Fruit fly (Drosophila melanogaster) whole organism, embryonic: ENCODE data around the gene CG3184.

Experiments used
- Abd-B ChIP-seq: fragments of 200-800 bp; sonication (Bioruptor generic); optimal IDR thresholded peaks from 2 replicates; lab custom pipeline; 2018; ENCODE audit warnings: missing biosample characterization, mild to moderate bottlenecking, missing genetic modification characterization, moderate library complexity
- Aef1 ChIP-seq: fragments of 200-800 bp; sonication (Bioruptor generic); IDR thresholded peaks from 3 replicates; pipeline ENCODE4 v1.3.6; 2022; ENCODE audit warnings: missing biosample characterization, missing genetic modification characterization
- Atf6 ChIP-seq: fragments of 200-800 bp; sonication (Bioruptor generic); IDR thresholded peaks from 2 replicates; pipeline ENCODE4 v1.3.6; 2022; ENCODE audit warnings: missing biosample characterization, missing genetic modification characterization
- B-H2 ChIP-seq: fragments of 200-800 bp; sonication (Bioruptor generic); optimal IDR thresholded peaks from 2 replicates; lab custom pipeline; 2018; ENCODE audit warnings: missing biosample characterization, mild to moderate bottlenecking, missing genetic modification characterization
- Bdp1 ChIP-seq: fragments of 200-800 bp; sonication (Bioruptor generic); optimal IDR thresholded peaks from 3 replicates; lab custom pipeline; 2016; ENCODE audit warnings: missing biosample characterization, missing genetic modification characterization
- CG10565 ChIP-seq: fragments of 200-800 bp; sonication (Bioruptor generic); optimal IDR thresholded peaks from 3 replicates; lab custom pipeline; 2016; ENCODE audit warnings: missing biosample characterization, mild to moderate bottlenecking, missing genetic modification characterization
- CG10979 ChIP-seq: fragments of 200-800 bp; sonication (Bioruptor generic); optimal IDR thresholded peaks from 2 replicates; lab custom pipeline; 2018; ENCODE audit warnings: missing biosample characterization, mild to moderate bottlenecking, missing genetic modification characterization, moderate library complexity
- CG11085 ChIP-seq: fragments of 200-800 bp; sonication (Bioruptor generic); IDR thresholded peaks from 2 replicates; pipeline ENCODE4 v1.3.6; 2022; ENCODE audit warnings: missing biosample characterization, missing genetic modification characterization
- CG12155 ChIP-seq: fragments of 200-800 bp; sonication (Bioruptor generic); optimal IDR thresholded peaks from 3 replicates; lab custom pipeline; 2016; ENCODE audit warnings: missing biosample characterization, missing genetic modification characterization
- CG12299 ChIP-seq: fragments of 200-800 bp; sonication (Bioruptor generic); optimal IDR thresholded peaks from 2 replicates; lab custom pipeline; 2018; ENCODE audit warnings: missing biosample characterization, mild to moderate bottlenecking, missing genetic modification characterization
- CG13894 ChIP-seq: fragments of 200-800 bp; sonication (Bioruptor generic); optimal IDR thresholded peaks from 3 replicates; lab custom pipeline; 2018; ENCODE audit warnings: missing biosample characterization, mild to moderate bottlenecking, missing genetic modification characterization, moderate library complexity
- CG16813 ChIP-seq: fragments of 200-800 bp; sonication (Bioruptor generic); IDR thresholded peaks from 3 replicates; pipeline ENCODE4 v1.3.6; 2022; ENCODE audit warnings: missing biosample characterization, missing genetic modification characterization; ENCODE audit not compliant: partially characterized antibody
- CG1792 ChIP-seq: fragments of 200-800 bp; sonication (Bioruptor generic); optimal IDR thresholded peaks from 2 replicates; lab custom pipeline; 2016; ENCODE audit warnings: missing biosample characterization, missing genetic modification characterization
- CG18476 ChIP-seq: fragments of 200-800 bp; sonication (Bioruptor generic); optimal IDR thresholded peaks from 2 replicates; lab custom pipeline; 2016; ENCODE audit warnings: missing biosample characterization, mild to moderate bottlenecking, missing genetic modification characterization
- CG2202 ChIP-seq: fragments of 200-800 bp; sonication (Bioruptor generic); optimal IDR thresholded peaks from 2 replicates; lab custom pipeline; 2018; ENCODE audit warnings: missing biosample characterization, mild to moderate bottlenecking, missing genetic modification characterization
- CG3163 ChIP-seq: fragments of 200-800 bp; sonication (Bioruptor generic); optimal IDR thresholded peaks from 3 replicates; lab custom pipeline; 2016; ENCODE audit warnings: missing biosample characterization, missing genetic modification characterization
- CG34422 ChIP-seq: fragments of 200-800 bp; sonication (Bioruptor generic); IDR thresholded peaks from 3 replicates; pipeline ENCODE4 v1.3.6; 2022; ENCODE audit warnings: missing biosample characterization, missing genetic modification characterization
- CG42726 ChIP-seq: fragments of 200-800 bp; sonication (Bioruptor generic); IDR thresholded peaks from 2 replicates; pipeline ENCODE4 v1.3.6; 2022; ENCODE audit warnings: missing biosample characterization, missing genetic modification characterization; ENCODE audit not compliant: partially characterized antibody
- CG4424 ChIP-seq: fragments of 200-800 bp; sonication (Bioruptor generic); optimal IDR thresholded peaks from 3 replicates; lab custom pipeline; 2016; ENCODE audit warnings: missing biosample characterization, missing genetic modification characterization
- CG4730 ChIP-seq: fragments of 200-800 bp; sonication (Bioruptor generic); IDR thresholded peaks from 2 replicates; pipeline ENCODE4 v1.3.6; 2022; ENCODE audit warnings: missing biosample characterization, missing genetic modification characterization
- Deaf1 ChIP-seq: fragments of 200-800 bp; optimal IDR thresholded peaks from 3 replicates; lab custom pipeline; 2019; ENCODE audit warnings: missing biosample characterization, mild to moderate bottlenecking, missing genetic modification characterization, moderate library complexity
- Elba2 ChIP-seq: fragments of 200-800 bp; sonication (Bioruptor generic); optimal IDR thresholded peaks from 3 replicates; lab custom pipeline; 2016; ENCODE audit warnings: missing biosample characterization, missing genetic modification characterization
- Gsc ChIP-seq: fragments of 200-800 bp; sonication (Bioruptor generic); IDR thresholded peaks from 2 replicates; pipeline ENCODE4 v1.3.6; 2022; ENCODE audit warnings: missing biosample characterization, missing genetic modification characterization
- Lim3 ChIP-seq: fragments of 200-800 bp; sonication (Bioruptor generic); IDR thresholded peaks from 2 replicates; pipeline ENCODE4 v1.3.6; 2022; ENCODE audit warnings: missing biosample characterization, missing genetic modification characterization
- Med ChIP-seq: fragments of 200-800 bp; sonication (Bioruptor generic); peaks from one replicate; lab custom pipeline; 2016; ENCODE audit warnings: missing biosample characterization, missing genetic modification characterization, mild to moderate bottlenecking, inconsistent platforms, moderate library complexity
- Optix ChIP-seq: fragments of 200-800 bp; sonication (Bioruptor generic); IDR thresholded peaks from 3 replicates; pipeline ENCODE4 v1.3.6; 2022; ENCODE audit warnings: missing biosample characterization, missing genetic modification characterization
- PHDP ChIP-seq: fragments of 200-800 bp; sonication (Bioruptor generic); optimal IDR thresholded peaks from 3 replicates; lab custom pipeline; 2018; ENCODE audit warnings: missing biosample characterization, mild to moderate bottlenecking, missing genetic modification characterization, moderate library complexity
- bab2 ChIP-seq: fragments of 200-800 bp; sonication (Bioruptor generic); optimal IDR thresholded peaks from 2 replicates; lab custom pipeline; 2016; ENCODE audit warnings: missing biosample characterization, missing genetic modification characterization
- bowl ChIP-seq: fragments of 200-800 bp; sonication (Bioruptor generic); IDR thresholded peaks from 2 replicates; pipeline ENCODE4 v1.3.6; 2022; ENCODE audit warnings: missing biosample characterization, missing genetic modification characterization
- chn ChIP-seq: fragments of 200-800 bp; sonication (Bioruptor generic); optimal IDR thresholded peaks from 2 replicates; lab custom pipeline; 2016; ENCODE audit warnings: missing biosample characterization, missing genetic modification characterization
- dmrt11E ChIP-seq: fragments of 200-800 bp; sonication (Bioruptor generic); optimal IDR thresholded peaks from 3 replicates; lab custom pipeline; 2018; ENCODE audit warnings: missing biosample characterization, mild to moderate bottlenecking, missing genetic modification characterization, moderate library complexity
- dysf ChIP-seq: fragments of 200-800 bp; sonication (Bioruptor generic); IDR thresholded peaks from 3 replicates; pipeline ENCODE4 v1.3.6; 2022; ENCODE audit warnings: missing biosample characterization, missing genetic modification characterization
- ems ChIP-seq: fragments of 200-800 bp; sonication (Bioruptor generic); optimal IDR thresholded peaks from 3 replicates; lab custom pipeline; 2016; ENCODE audit warnings: missing biosample characterization, missing genetic modification characterization
- fd96Cb ChIP-seq: fragments of 200-800 bp; sonication (Bioruptor generic); optimal IDR thresholded peaks from 2 replicates; lab custom pipeline; 2018; ENCODE audit warnings: missing biosample characterization, mild to moderate bottlenecking, missing genetic modification characterization, moderate library complexity
- fru ChIP-seq: fragments of >200 bp; optimal IDR thresholded peaks from 2 replicates; lab custom pipeline; 2017
- grau ChIP-seq: fragments of 200-800 bp; optimal IDR thresholded peaks from 3 replicates; lab custom pipeline; 2019; ENCODE audit warnings: missing biosample characterization, mild to moderate bottlenecking, missing genetic modification characterization, moderate library complexity
- grn ChIP-seq: fragments of 200-800 bp; sonication (Bioruptor generic); optimal IDR thresholded peaks from 3 replicates; lab custom pipeline; 2017; ENCODE audit warnings: missing biosample characterization, missing genetic modification characterization
- hbn ChIP-seq: fragments of 200-800 bp; sonication (Bioruptor generic); IDR thresholded peaks from 2 replicates; pipeline ENCODE4 v1.3.6; 2022; ENCODE audit warnings: missing biosample characterization, missing genetic modification characterization; ENCODE audit not compliant: partially characterized antibody
- lmd ChIP-seq: fragments of 200-800 bp; sonication (Bioruptor generic); IDR thresholded peaks from 2 replicates; pipeline ENCODE4 v1.3.6; 2022; ENCODE audit warnings: missing biosample characterization, missing genetic modification characterization
- mam ChIP-seq: fragments of 200-800 bp; sonication (Bioruptor generic); optimal IDR thresholded peaks from 3 replicates; lab custom pipeline; 2016; ENCODE audit warnings: missing biosample characterization, missing genetic modification characterization
- pb ChIP-seq: fragments of 200-800 bp; sonication (Bioruptor generic); optimal IDR thresholded peaks from 3 replicates; lab custom pipeline; 2016; ENCODE audit warnings: missing biosample characterization, missing genetic modification characterization
- ranshi ChIP-seq: fragments of 200-800 bp; sonication (Bioruptor generic); IDR thresholded peaks from 2 replicates; pipeline ENCODE4 v1.3.6; 2022; ENCODE audit warnings: missing biosample characterization, missing genetic modification characterization
- ro ChIP-seq: fragments of 200-800 bp; sonication (Bioruptor generic); IDR thresholded peaks from 2 replicates; pipeline ENCODE4 v1.3.6; 2022; ENCODE audit warnings: missing biosample characterization, missing genetic modification characterization
- sd ChIP-seq: fragments of 200-800 bp; sonication (Bioruptor generic); optimal IDR thresholded peaks from 3 replicates; lab custom pipeline; 2018; ENCODE audit warnings: missing biosample characterization, mild to moderate bottlenecking, missing genetic modification characterization, moderate library complexity
- sens ChIP-seq: fragments of 200-800 bp; sonication (Bioruptor generic); peaks from one replicate; lab custom pipeline; 2016; ENCODE audit warnings: missing biosample characterization, missing genetic modification characterization
- seq ChIP-seq: fragments of 200-800 bp; sonication (Bioruptor generic); IDR thresholded peaks from 2 replicates; pipeline ENCODE4 v1.3.6; 2022; ENCODE audit warnings: missing biosample characterization, missing genetic modification characterization
- slp2 ChIP-seq: fragments of 200-800 bp; sonication (Bioruptor generic); optimal IDR thresholded peaks from 2 replicates; lab custom pipeline; 2016; ENCODE audit warnings: missing biosample characterization, missing genetic modification characterization
- ssp ChIP-seq: fragments of 200-800 bp; sonication (Bioruptor generic); IDR thresholded peaks from 2 replicates; pipeline ENCODE4 v1.3.6; 2022; ENCODE audit warnings: missing biosample characterization, missing genetic modification characterization
- sug ChIP-seq: fragments of 200-800 bp; optimal IDR thresholded peaks from 2 replicates; lab custom pipeline; 2019; ENCODE audit warnings: missing biosample characterization, mild to moderate bottlenecking, missing genetic modification characterization, moderate library complexity
- tll ChIP-seq, 2 experiments: fragments of 200-800 bp in 1 of 2; fragments of >200 bp in 1 of 2; sonication (Bioruptor generic) in 1 of 2; optimal IDR thresholded peaks; 2 replicates each; lab custom pipeline; 2017 to 2019; ENCODE audit warnings: missing biosample characterization in 2 of 2, missing genetic modification characterization in 2 of 2, mild to moderate bottlenecking in 1 of 2, moderate library complexity in 1 of 2
- tna ChIP-seq: fragments of 200-800 bp; sonication (Bioruptor generic); IDR thresholded peaks from 2 replicates; pipeline ENCODE4 v1.3.6; 2022; ENCODE audit warnings: missing biosample characterization, missing genetic modification characterization; ENCODE audit not compliant: partially characterized antibody
- vnd ChIP-seq: fragments of 200-800 bp; sonication (Bioruptor generic); IDR thresholded peaks from 3 replicates; pipeline ENCODE4 v1.3.6; 2022; ENCODE audit warnings: missing biosample characterization, missing genetic modification characterization; ENCODE audit not compliant: partially characterized antibody

Gene CG3184

DNA sequence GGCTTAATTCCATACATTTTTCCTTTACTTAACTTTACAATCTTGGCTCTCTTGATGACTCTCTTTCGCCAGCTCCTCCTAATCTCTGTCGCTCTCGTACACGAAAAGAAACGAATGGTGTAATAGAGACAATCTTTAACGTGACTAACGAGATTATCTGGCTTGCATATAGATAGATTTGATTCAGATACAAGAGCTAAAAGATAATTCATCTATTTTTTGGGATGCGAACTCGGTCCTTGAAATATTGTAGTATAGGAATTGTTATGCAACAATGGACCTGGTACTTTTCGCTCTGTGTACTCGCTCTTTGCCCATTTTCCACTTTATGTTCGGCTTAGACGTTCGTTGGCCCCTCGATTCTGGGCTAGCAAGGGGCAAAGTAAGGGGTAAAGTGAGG is 22.7 kb upstream of the CG3184 start (continued):
- peak; percentile 81 for TF ChIP-seq seq (GFP tag; lab: Robert Waterston, UW)
- no peak for TF ChIP-seq tll (GFP tag; optimal IDR thresholded peaks at IDR 0.05; lab: Kevin White, UChicago)
- TF ChIP-seq PHDP (tag; lab: Kevin White, UChicago) = peak; percentile 87
- peak; percentile 56 for TF ChIP-seq CG11085
- TF ChIP-seq dmrt11E = peak; percentile 58
- peak; percentile 12 for TF ChIP-seq chn (GFP tag; lab: Kevin White, UChicago)
- no peak for TF ChIP-seq tna (GFP tag; lab: Robert Waterston, UW)
- TF ChIP-seq Elba2 (GFP tag; lab: Kevin White, UChicago) = no peak
- TF ChIP-seq Abd-B = peak; percentile 70
- TF ChIP-seq CG42726 (GFP tag; lab: Robert Waterston, UW) = no peak
- TF ChIP-seq B-H2 = peak; percentile 13
- peak; percentile 52 for TF ChIP-seq sug (tag; lab: Kevin White, UChicago)
- peak; percentile 55; the same call in 1 of the 3 replicates for TF ChIP-seq CG34422 (GFP tag; lab: Robert Waterston, UW)
- TF ChIP-seq CG12155 (GFP tag; lab: Kevin White, UChicago) = peak; percentile 64
- TF ChIP-seq CG4730 (GFP tag; lab: Robert Waterston, UW) = peak; percentile 28; the same call in 1 of the 2 replicates
- peak; percentile 96 for TF ChIP-seq sens
- peak; percentile 80 for TF ChIP-seq Deaf1
- no peak for TF ChIP-seq bowl (GFP tag; lab: Robert Waterston, UW)
- peak; percentile 64 for TF ChIP-seq ems
- no peak for TF ChIP-seq Lim3
- TF ChIP-seq vnd (GFP tag; lab: Robert Waterston, UW) = no peak
- peak; percentile 63 for TF ChIP-seq ssp
- peak; percentile 83 for TF ChIP-seq lmd (GFP tag; lab: Robert Waterston, UW)
- TF ChIP-seq Atf6 (GFP tag; lab: Robert Waterston, UW) = peak; percentile 73
- peak; percentile 87 for TF ChIP-seq dysf (GFP tag; lab: Robert Waterston, UW)
- peak; percentile 98 for TF ChIP-seq Med (GFP tag; lab: Kevin White, UChicago)
- TF ChIP-seq ranshi = peak; percentile 48; the same call in 1 of the 2 replicates
- TF ChIP-seq CG2202 (tag; lab: Kevin White, UChicago) = peak; percentile 45
- no peak for TF ChIP-seq fru (lab: Kevin White, UChicago)
- TF ChIP-seq Gsc (GFP tag; lab: Robert Waterston, UW) = peak; percentile 30; the same call in 1 of the 2 replicates
- TF ChIP-seq sd (tag; lab: Kevin White, UChicago) = peak; percentile 9
- peak; percentile 83 for TF ChIP-seq CG10979 (tag; lab: Kevin White, UChicago)
- TF ChIP-seq Aef1 (GFP tag; lab: Robert Waterston, UW) = peak; percentile 41; the same call in 1 of the 3 replicates
- no peak for TF ChIP-seq CG10565 (GFP tag; lab: Kevin White, UChicago)
- peak; percentile 79 for TF ChIP-seq CG13894
- peak; percentile 77 for TF ChIP-seq mam (GFP tag; lab: Kevin White, UChicago)
- peak; percentile 72 for TF ChIP-seq Optix (GFP tag; lab: Robert Waterston, UW)
- peak; percentile 84 for TF ChIP-seq pb
- peak; percentile 79 for TF ChIP-seq CG4424 (GFP tag; lab: Kevin White, UChicago)
- peak; percentile 50 for TF ChIP-seq CG1792 (GFP tag; lab: Kevin White, UChicago)
- peak; percentile 64 for TF ChIP-seq CG12299 (tag; lab: Kevin White, UChicago)
- TF ChIP-seq bab2 = peak; percentile 79
- no peak for TF ChIP-seq ro (GFP tag; lab: Robert Waterston, UW)
- TF ChIP-seq CG16813 (GFP tag; lab: Robert Waterston, UW) = no peak
- peak; percentile 83 for TF ChIP-seq CG3163 (GFP tag; lab: Kevin White, UChicago)
- TF ChIP-seq fd96Cb = peak; percentile 81
- TF ChIP-seq grn = peak; percentile 35
- TF ChIP-seq CG18476 = peak; percentile 66
- TF ChIP-seq grau = peak; percentile 84
- peak; percentile 57 for TF ChIP-seq Bdp1 (GFP tag; lab: Kevin White, UChicago)
- no peak for TF ChIP-seq hbn (GFP tag; lab: Robert Waterston, UW)
- peak; percentile 82 for TF ChIP-seq slp2 (GFP tag; lab: Kevin White, UChicago)
